Worm (Caenorhabditis elegans) whole organism, L4/young adult: Measurements from ENCODE around the gene C53A3.3.

ENCODE experiments used
- dao-5 ChIP-seq: sonication (generic microtip); optimal IDR thresholded peaks from 2 replicates; lab custom pipeline; 2016; ENCODE audit warnings: missing genotype, missing genetic modification characterization, moderate library complexity, missing compliant biosample characterization
- him-1 ChIP-seq: sonication (generic microtip); optimal IDR thresholded peaks from 2 replicates; lab custom pipeline; 2016; ENCODE audit warnings: missing genotype, missing genetic modification reagents, missing genetic modification characterization, missing compliant biosample characterization

DNA sequence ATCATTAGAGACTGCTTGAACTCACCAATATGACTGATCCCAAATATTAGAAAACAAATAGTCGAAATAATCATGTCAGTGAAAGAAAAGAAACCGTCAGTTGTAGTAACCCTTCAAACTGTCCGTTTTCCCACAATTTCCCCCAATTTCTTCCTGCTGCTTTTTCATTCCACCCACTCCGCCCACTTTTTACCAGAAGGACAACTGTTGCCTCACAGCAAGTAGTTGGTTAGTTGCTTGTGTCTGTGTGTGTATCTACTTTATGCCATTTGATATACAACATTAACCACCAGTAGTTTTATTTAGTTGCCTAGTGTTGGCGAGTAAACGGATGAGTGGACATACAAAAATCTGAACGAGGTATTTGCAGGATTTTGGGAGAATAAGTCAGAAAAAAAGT lies 39.8 kb upstream of the C53A3.3 start, which contains the start of gene K09H11.9:
- TF ChIP-seq him-1 (tag; lab: Kevin White, UChicago) = no peak
- no peak for TF ChIP-seq dao-5
